Worm (Caenorhabditis elegans) whole organism, late embryonic: Measurements from ENCODE around the gene magi-1.

Experiments used
- elt-2 ChIP-seq: sonication (generic microtip); optimal IDR thresholded peaks from 2 replicates; lab custom pipeline; 2016; ENCODE audit warnings: missing genetic modification reagents, missing genetic modification characterization, missing compliant biosample characterization
- nhr-11 ChIP-seq: fragments of 150-350 bp; optimal IDR thresholded peaks from 2 replicates; lab custom pipeline; 2014; ENCODE audit warnings: missing biosample characterization, missing genetic modification characterization

- TF ChIP-seq nhr-11, result no peak
- TF ChIP-seq elt-2 (tag; lab: Kevin White, UChicago), result no peak
Observed at ce11 chrIV:11723255-11723654, 8.4 kb downstream of the magi-1 start.
